Worm (Caenorhabditis elegans) whole organism, L3 larva: ENCODE data around the gene rheb-1.

Experiments
- R02D3.7 ChIP-seq: fragments of 150-350 bp; optimal IDR thresholded peaks from 2 replicates; lab custom pipeline; 2014; ENCODE audit warnings: missing biosample characterization, missing genetic modification characterization
- ZK546.5 ChIP-seq: sonication (generic microtip); optimal IDR thresholded peaks from 2 replicates; lab custom pipeline; 2017; ENCODE audit warnings: missing biosample characterization, missing genetic modification characterization
- aly-2 ChIP-seq: fragments of 150-350 bp; optimal IDR thresholded peaks from 2 replicates; lab custom pipeline; 2014; ENCODE audit warnings: missing biosample characterization, missing genetic modification characterization
- ama-1 ChIP-seq: fragments of 150-350 bp; optimal IDR thresholded peaks from 2 replicates; lab custom pipeline; 2018
- ceh-16 ChIP-seq: sonication (generic microtip); optimal IDR thresholded peaks from 2 replicates; lab custom pipeline; 2017; ENCODE audit warnings: missing biosample characterization, missing genetic modification characterization
- ceh-28 ChIP-seq: fragments of 150-350 bp; optimal IDR thresholded peaks from 2 replicates; lab custom pipeline; 2014; ENCODE audit warnings: missing biosample characterization, missing genetic modification reagents, missing genetic modification characterization
- ceh-82 ChIP-seq: fragments of 150-350 bp; optimal IDR thresholded peaks from 2 replicates; lab custom pipeline; 2014; ENCODE audit warnings: missing biosample characterization, missing genetic modification characterization
- ceh-9 ChIP-seq: sonication (generic microtip); optimal IDR thresholded peaks from 2 replicates; lab custom pipeline; 2018; ENCODE audit warnings: missing biosample characterization, missing genetic modification characterization
- daf-12 ChIP-seq: fragments of 150-350 bp; optimal IDR thresholded peaks from 2 replicates; lab custom pipeline; 2014; ENCODE audit warnings: missing biosample characterization, missing genetic modification reagents, missing genetic modification characterization
- egl-27 ChIP-seq: sonication (generic microtip); optimal IDR thresholded peaks from 4 replicates; lab custom pipeline; 2017; ENCODE audit warnings: missing biosample characterization, missing genetic modification reagents, missing genetic modification characterization
- egl-5 ChIP-seq: fragments of 150-350 bp; optimal IDR thresholded peaks from 2 replicates; lab custom pipeline; 2017; ENCODE audit warnings: missing biosample characterization, missing genetic modification reagents, missing genetic modification characterization, inconsistent platforms
- elt-1 ChIP-seq: fragments of 150-350 bp; optimal IDR thresholded peaks from 2 replicates; lab custom pipeline; 2014; ENCODE audit warnings: missing biosample characterization, missing genetic modification characterization
- elt-2 ChIP-seq: sonication (generic microtip); optimal IDR thresholded peaks from 2 replicates; lab custom pipeline; 2016; ENCODE audit warnings: missing genetic modification reagents, mild to moderate bottlenecking, missing genetic modification characterization, missing compliant biosample characterization
- elt-3 ChIP-seq, 3 experiments: fragments of 150-350 bp in 1 of 3; sonication (generic microtip) in 2 of 3; optimal IDR thresholded peaks; 2 replicates in 2 of 3; 4 replicates in 1 of 3; lab custom pipeline; 2014 to 2017; ENCODE audit warnings: missing biosample characterization in 3 of 3, missing genetic modification characterization in 3 of 3
- eor-1 ChIP-seq, 2 experiments: fragments of 150-350 bp; optimal IDR thresholded peaks; 2 replicates each; lab custom pipeline; 2014 to 2018; ENCODE audit warnings: missing biosample characterization in 2 of 2, missing genetic modification characterization in 2 of 2
- fkh-10 ChIP-seq: sonication (generic microtip); optimal IDR thresholded peaks from 2 replicates; lab custom pipeline; 2017; ENCODE audit warnings: missing biosample characterization, missing genetic modification reagents, missing genetic modification characterization
- fkh-2 ChIP-seq: fragments of 150-350 bp; optimal IDR thresholded peaks from 2 replicates; lab custom pipeline; 2014; ENCODE audit warnings: missing biosample characterization, missing genetic modification reagents, missing genetic modification characterization
- fos-1 ChIP-seq: fragments of 150-350 bp; optimal IDR thresholded peaks from 2 replicates; lab custom pipeline; 2014; ENCODE audit warnings: missing biosample characterization, missing genetic modification characterization
- hmg-11 ChIP-seq: sonication (generic microtip); optimal IDR thresholded peaks from 2 replicates; lab custom pipeline; 2016; ENCODE audit warnings: missing genetic modification characterization, missing compliant biosample characterization
- jun-1 ChIP-seq: fragments of 150-350 bp; optimal IDR thresholded peaks from 2 replicates; lab custom pipeline; 2014; ENCODE audit warnings: missing biosample characterization, missing genetic modification reagents, missing genetic modification characterization
- lin-15B ChIP-seq: fragments of 150-350 bp; optimal IDR thresholded peaks from 2 replicates; lab custom pipeline; 2014; ENCODE audit warnings: missing biosample characterization, missing genetic modification characterization
- lin-39 ChIP-seq: fragments of 150-350 bp; optimal IDR thresholded peaks from 2 replicates; lab custom pipeline; 2018; ENCODE audit warnings: missing biosample characterization, missing genetic modification reagents, missing genetic modification characterization
- lsy-12 ChIP-seq: sonication (generic microtip); optimal IDR thresholded peaks from 2 replicates; lab custom pipeline; 2016; ENCODE audit warnings: mild to moderate bottlenecking, missing genetic modification characterization, missing compliant biosample characterization
- mdl-1 ChIP-seq: fragments of 150-350 bp; optimal IDR thresholded peaks from 2 replicates; lab custom pipeline; 2014; ENCODE audit warnings: missing biosample characterization, missing genetic modification characterization
- mml-1 ChIP-seq: fragments of 150-350 bp; sonication (generic microtip); optimal IDR thresholded peaks from 3 replicates; lab custom pipeline; 2014; ENCODE audit warnings: missing biosample characterization, missing genetic modification characterization
- nfya-1 ChIP-seq: sonication (generic microtip); optimal IDR thresholded peaks from 2 replicates; lab custom pipeline; 2017; ENCODE audit warnings: missing genetic modification characterization, mild to moderate bottlenecking, missing compliant biosample characterization, antibody characterized with exemption, moderate library complexity; ENCODE audit not compliant: insufficient read depth
- nhr-11 ChIP-seq: fragments of 150-350 bp; optimal IDR thresholded peaks from 2 replicates; lab custom pipeline; 2014; ENCODE audit warnings: missing biosample characterization, missing genetic modification characterization
- nhr-12 ChIP-seq: fragments of 150-350 bp; optimal IDR thresholded peaks from 2 replicates; lab custom pipeline; 2014; ENCODE audit warnings: missing biosample characterization, missing genetic modification characterization
- nhr-23 ChIP-seq: fragments of 150-350 bp; optimal IDR thresholded peaks from 2 replicates; lab custom pipeline; 2014; ENCODE audit warnings: missing biosample characterization, missing genetic modification reagents, missing genetic modification characterization
- nhr-237 ChIP-seq: fragments of 150-350 bp; optimal IDR thresholded peaks from 2 replicates; lab custom pipeline; 2014; ENCODE audit warnings: missing biosample characterization, missing genetic modification characterization
- nhr-25 ChIP-seq: sonication (generic microtip); optimal IDR thresholded peaks from 2 replicates; lab custom pipeline; 2017; ENCODE audit warnings: missing biosample characterization, missing genetic modification characterization
- nhr-28 ChIP-seq: fragments of 150-350 bp; optimal IDR thresholded peaks from 2 replicates; lab custom pipeline; 2014; ENCODE audit warnings: missing biosample characterization, missing genetic modification characterization
- nhr-43 ChIP-seq: sonication (generic microtip); optimal IDR thresholded peaks from 2 replicates; lab custom pipeline; 2016; ENCODE audit warnings: mild to moderate bottlenecking, missing genetic modification characterization, missing compliant biosample characterization; ENCODE audit not compliant: poor library complexity, severe bottlenecking
- nhr-67 ChIP-seq: fragments of 150-350 bp; optimal IDR thresholded peaks from 2 replicates; lab custom pipeline; 2014; ENCODE audit warnings: missing biosample characterization, missing genetic modification characterization
- nhr-76 ChIP-seq: fragments of 150-350 bp; sonication (generic microtip); optimal IDR thresholded peaks from 5 replicates; lab custom pipeline; 2014; ENCODE audit warnings: missing biosample characterization, missing genetic modification characterization
- nhr-77 ChIP-seq: fragments of 150-350 bp; optimal IDR thresholded peaks from 2 replicates; lab custom pipeline; 2014; ENCODE audit warnings: missing biosample characterization, missing genetic modification characterization
- pha-4 ChIP-seq: fragments of 150-350 bp; optimal IDR thresholded peaks from 2 replicates; lab custom pipeline; 2014; ENCODE audit warnings: missing biosample characterization, missing genetic modification reagents, missing genetic modification characterization
- pqm-1 ChIP-seq: fragments of 150-350 bp; optimal IDR thresholded peaks from 2 replicates; lab custom pipeline; 2017; ENCODE audit warnings: missing biosample characterization, missing genetic modification characterization, inconsistent platforms
- sea-2 ChIP-seq: fragments of 150-350 bp; sonication (generic microtip); optimal IDR thresholded peaks from 4 replicates; lab custom pipeline; 2014; ENCODE audit warnings: missing biosample characterization, missing genetic modification reagents, missing genetic modification characterization
- skn-1 ChIP-seq: fragments of 150-350 bp; optimal IDR thresholded peaks from 2 replicates; lab custom pipeline; 2014; ENCODE audit warnings: missing biosample characterization, missing genetic modification characterization
- snpc-4 ChIP-seq: fragments of 150-350 bp; optimal IDR thresholded peaks from 2 replicates; lab custom pipeline; 2014; ENCODE audit warnings: missing biosample characterization, missing genetic modification characterization
- tbx-2 ChIP-seq: sonication (generic microtip); optimal IDR thresholded peaks from 2 replicates; lab custom pipeline; 2016; ENCODE audit warnings: mild to moderate bottlenecking, missing genetic modification characterization, missing compliant biosample characterization
- unc-39 ChIP-seq: sonication (generic microtip); optimal IDR thresholded peaks from 4 replicates; lab custom pipeline; 2017; ENCODE audit warnings: missing biosample characterization, missing genetic modification characterization
- unc-62 ChIP-seq: fragments of 150-350 bp; sonication (generic microtip); optimal IDR thresholded peaks from 4 replicates; lab custom pipeline; 2014; ENCODE audit warnings: missing biosample characterization, missing genetic modification reagents, missing genetic modification characterization
- zag-1 ChIP-seq: fragments of 150-350 bp; optimal IDR thresholded peaks from 2 replicates; lab custom pipeline; 2014; ENCODE audit warnings: missing biosample characterization, missing genetic modification characterization
- ztf-11 ChIP-seq: fragments of 150-350 bp; optimal IDR thresholded peaks from 2 replicates; lab custom pipeline; 2014; ENCODE audit warnings: missing biosample characterization, missing genetic modification characterization
- ztf-4 ChIP-seq: fragments of 150-350 bp; optimal IDR thresholded peaks from 2 replicates; lab custom pipeline; 2014; ENCODE audit warnings: missing biosample characterization, missing genetic modification characterization

rheb-1 gene

DNA sequence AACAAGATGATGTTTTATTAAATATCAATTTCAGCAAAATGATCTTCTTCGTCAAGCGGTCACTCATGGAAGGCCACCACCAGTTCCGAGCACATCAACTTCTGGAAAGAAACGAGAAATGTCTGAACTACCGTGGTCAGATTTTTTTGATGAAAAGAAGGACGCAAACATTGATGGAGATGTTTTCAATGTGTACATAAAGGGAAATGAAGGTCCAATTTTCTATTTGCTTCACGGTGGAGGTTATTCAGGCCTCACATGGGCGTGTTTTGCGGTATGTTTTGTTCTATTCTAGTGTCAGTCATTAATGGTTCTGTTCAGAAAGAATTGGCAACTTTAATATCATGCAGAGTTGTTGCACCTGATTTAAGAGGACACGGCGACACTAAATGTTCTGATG is 10.0 kb upstream of the rheb-1 start, which contains the start of gene B0464.6:
Gene B0464.6 (minus strand): TSS at position 101 of the 400 bp plus-strand sequence.
- TF ChIP-seq jun-1: no peak
- TF ChIP-seq pqm-1 (tag; lab: Kevin White, UChicago): no peak
- no peak for TF ChIP-seq pha-4 (tag; lab: Kevin White, UChicago)
- TF ChIP-seq ceh-9: no peak
- TF ChIP-seq nhr-28 (tag; lab: Kevin White, UChicago): no peak
- no peak for TF ChIP-seq ceh-16 (tag; lab: Kevin White, UChicago)
- no peak for TF ChIP-seq nhr-76 (tag; lab: Kevin White, UChicago)
- no peak for TF ChIP-seq egl-27 (tag; lab: Kevin White, UChicago)
- TF ChIP-seq elt-2: no peak
- no peak for TF ChIP-seq lsy-12 (tag; lab: Kevin White, UChicago)
- TF ChIP-seq ceh-82 (tag; lab: Kevin White, UChicago): no peak
- no peak for TF ChIP-seq ama-1 (lab: Kevin White, UChicago)
- TF ChIP-seq nhr-23: no peak
- no peak for TF ChIP-seq unc-39
- TF ChIP-seq, all 47 proteins: peak for 0

DNA sequence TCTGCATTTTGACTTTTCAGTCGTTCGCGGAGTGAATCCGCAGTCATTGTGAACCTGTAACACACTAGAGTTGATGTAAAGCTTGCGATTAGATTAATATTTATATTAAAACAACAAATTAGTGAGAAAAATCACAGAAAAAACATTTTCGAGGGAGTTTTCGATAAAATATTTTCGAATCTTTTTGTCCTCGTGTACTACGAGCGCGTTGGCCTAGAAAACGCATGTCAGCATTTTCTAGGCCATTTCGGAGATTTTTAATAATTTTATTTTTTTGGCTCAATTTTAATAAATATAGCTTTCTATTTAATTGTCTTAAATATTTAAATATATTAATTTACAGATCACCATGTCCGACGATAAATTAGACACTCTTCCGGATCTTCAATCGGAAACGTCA is 9.6 kb upstream of the rheb-1 start, which contains the start of gene B0464.9:
Gene B0464.9 (plus strand): TSS at position 344 of the 400 bp plus-strand sequence.
- TF ChIP-seq R02D3.7 (tag; lab: Kevin White, UChicago) (no peak), nhr-77 (no peak), nhr-237 (tag; lab: Kevin White, UChicago) (no peak), lsy-12 (tag; lab: Kevin White, UChicago) (peak; percentile 21), fkh-10 (GFP tag; lab: Kevin White, UChicago) (no peak), ztf-4 (tag; lab: Kevin White, UChicago) (no peak), unc-39 (no peak), hmg-11 (peak; percentile 8), pqm-1 (tag; lab: Kevin White, UChicago) (peak; percentile 42), snpc-4 (no peak), zag-1 (tag; lab: Kevin White, UChicago) (no peak), mdl-1 (tag; lab: Kevin White, UChicago) (no peak), fkh-2 (tag; lab: Kevin White, UChicago) (no peak), elt-1 (tag; lab: Kevin White, UChicago) (no peak), nhr-12 (tag; lab: Kevin White, UChicago) (no peak), nhr-23 (peak; percentile 66), aly-2 (tag; lab: Kevin White, UChicago) (no peak), elt-2 (peak; percentile 10), elt-3 (tag; optimal IDR thresholded peaks at IDR 0.05; lab: Kevin White, UChicago) (no peak), ztf-11 (no peak), daf-12 (tag; lab: Kevin White, UChicago) (no peak), jun-1 (no peak), egl-5 (tag; lab: Kevin White, UChicago) (no peak), skn-1 (tag; lab: Kevin White, UChicago) (no peak), nhr-43 (tag; lab: Kevin White, UChicago) (peak; percentile 77), ZK546.5 (tag; lab: Kevin White, UChicago) (no peak), nfya-1 (peak; percentile 35), nhr-11 (tag; lab: Kevin White, UChicago) (no peak), ceh-16 (tag; lab: Kevin White, UChicago) (no peak), ceh-9 (no peak), nhr-67 (tag; lab: Kevin White, UChicago) (no peak), egl-27 (tag; lab: Kevin White, UChicago) (no peak), mml-1 (tag; lab: Kevin White, UChicago) (no peak), lin-39 (tag; lab: Kevin White, UChicago) (no peak), unc-62 (no peak), lin-15B (tag; lab: Kevin White, UChicago) (peak; percentile 79), nhr-76 (tag; lab: Kevin White, UChicago) (no peak), nhr-25 (tag; lab: Kevin White, UChicago) (no peak), eor-1 (tag; optimal IDR thresholded peaks at IDR 0.05; lab: Kevin White, UChicago) (no peak), pha-4 (tag; lab: Kevin White, UChicago) (peak; percentile 64), tbx-2 (no peak), nhr-28 (tag; lab: Kevin White, UChicago) (no peak), ceh-28 (tag; lab: Kevin White, UChicago) (no peak), ama-1 (lab: Kevin White, UChicago) (no peak), sea-2 (GFP tag; lab: Kevin White, UChicago) (no peak), fos-1 (tag; lab: Kevin White, UChicago) (no peak), ceh-82 (tag; lab: Kevin White, UChicago) (no peak)
